Worm (Caenorhabditis elegans) whole organism, L2 larva: ENCODE results near the gene sth-1.

ENCODE experiments used
- nhr-11 ChIP-seq: fragments of 150-350 bp; optimal IDR thresholded peaks from 2 replicates; lab custom pipeline; 2014; ENCODE audit warnings: missing biosample characterization, missing genetic modification characterization
- nhr-6 ChIP-seq: fragments of 150-350 bp; optimal IDR thresholded peaks from 2 replicates; lab custom pipeline; 2014; ENCODE audit warnings: missing biosample characterization, missing genetic modification characterization
- snpc-4 ChIP-seq: fragments of 150-350 bp; optimal IDR thresholded peaks from 2 replicates; lab custom pipeline; 2014; ENCODE audit warnings: missing biosample characterization, missing genetic modification characterization
- unc-39 ChIP-seq: fragments of 150-350 bp; optimal IDR thresholded peaks from 2 replicates; lab custom pipeline; 2014; ENCODE audit warnings: missing biosample characterization, missing genetic modification characterization
- zag-1 ChIP-seq: fragments of 150-350 bp; optimal IDR thresholded peaks from 2 replicates; lab custom pipeline; 2014; ENCODE audit warnings: missing biosample characterization, missing genetic modification characterization

DNA sequence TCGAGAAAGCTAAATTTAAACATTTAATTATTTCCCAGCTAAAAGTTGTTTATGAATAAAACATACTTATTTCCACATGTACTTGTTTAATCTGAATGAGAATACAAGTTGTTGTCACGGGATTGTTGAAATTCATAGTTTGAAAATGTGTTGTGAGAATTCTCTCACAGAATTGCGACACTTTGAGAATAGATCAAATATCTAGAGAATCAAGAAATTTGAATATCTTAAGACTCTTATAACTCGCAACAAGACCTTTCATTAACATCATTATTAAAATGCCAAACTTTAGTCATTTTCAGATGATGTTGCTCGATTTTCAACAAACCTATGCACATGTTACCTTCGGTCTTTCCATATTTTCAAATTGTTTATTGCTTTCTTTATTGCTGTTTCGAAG lies 51.0 kb downstream of the sth-1 start, which contains the start of gene str-90:
- TF ChIP-seq zag-1 (no peak), unc-39 (tag; lab: Kevin White, UChicago) (no peak), nhr-6 (tag; lab: Kevin White, UChicago) (no peak), snpc-4 (tag; lab: Kevin White, UChicago) (no peak), nhr-11 (tag; lab: Kevin White, UChicago) (no peak)
